Fruit fly (Drosophila melanogaster) Kc167 (cell line): ENCODE measurements around the gene Adgf-D.

Experiments
- Myc ChIP-seq: fragments of >200 bp; optimal IDR thresholded peaks from 2 replicates; lab custom pipeline; 2017; ENCODE audit warnings: missing external identifiers
- Sin3A ChIP-seq: fragments of >200 bp; optimal IDR thresholded peaks from 2 replicates; lab custom pipeline; 2018; ENCODE audit warnings: missing external identifiers
- h ChIP-seq: fragments of >200 bp; optimal IDR thresholded peaks from 3 replicates; lab custom pipeline; 2018; ENCODE audit warnings: missing external identifiers
- insv ChIP-seq: fragments of >200 bp; optimal IDR thresholded peaks from 3 replicates; lab custom pipeline; 2018; ENCODE audit warnings: missing external identifiers
- ttk ChIP-seq: sonication (Bioruptor generic); optimal IDR thresholded peaks from 2 replicates; lab custom pipeline; 2017; ENCODE audit warnings: missing external identifiers

- TF ChIP-seq Myc (lab: Kevin White, UChicago) (no peak), h (lab: Kevin White, UChicago) (no peak), ttk (no peak), Sin3A (lab: Kevin White, UChicago) (no peak), insv (no peak)
These were observed 9.9 kb upstream of the Adgf-D start, which contains the start of gene kmr for dm6 chr3R:13715012-13715673.
